4 worm cellular contexts compared by ENCODE assay signal in the genomic region with DNA sequence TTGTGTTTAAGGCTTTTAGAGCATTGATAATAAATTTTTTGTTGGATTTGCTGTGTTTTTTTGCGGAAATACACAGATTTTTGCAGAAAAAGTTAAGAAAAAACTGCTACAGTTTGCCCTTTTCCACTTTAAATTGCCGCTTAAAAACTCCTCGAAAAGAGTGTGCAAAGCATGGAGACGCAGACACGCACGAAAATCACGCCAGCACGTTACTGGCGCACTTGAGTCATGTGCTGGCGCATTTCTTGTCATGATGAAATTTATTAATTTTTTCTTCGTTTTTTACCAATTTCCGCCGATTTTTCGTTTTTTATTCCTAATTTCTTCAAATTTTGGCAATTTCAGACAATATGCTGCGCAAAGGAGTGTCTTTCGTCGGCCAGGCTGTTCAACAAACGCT.
A peak's percentile ranks its signal among the peaks of the same experiment; 100 is the strongest.
TF ChIP-seq lines count a peak whose summit lies in the region.

A gene (plus strand): TSS at position 346 of the 400 bp plus-strand sequence.

TF ChIP-seq in whole organism, L2 larva, 48 proteins besides CTCF, POLR2A, EP300 and RAD21 (continued from another document):
- TF ChIP-seq blmp-1 (tag; optimal IDR thresholded peaks at IDR 0.05; lab: Kevin White, UChicago; ENCODE audit: insufficient read depth) = peak; percentile 74
- peak; percentile 85 for TF ChIP-seq nhr-10 (tag; optimal IDR thresholded peaks at IDR 0.05; lab: Kevin White, UChicago)
- TF ChIP-seq egl-27 (tag; optimal IDR thresholded peaks at IDR 0.05; lab: Kevin White, UChicago) = peak; percentile 93
- peak; percentile 77 for TF ChIP-seq R02D3.7 (tag; optimal IDR thresholded peaks at IDR 0.05; lab: Kevin White, UChicago)
- peak; percentile 48 for TF ChIP-seq aly-2 (tag; optimal IDR thresholded peaks at IDR 0.05; lab: Kevin White, UChicago)
- peak; percentile 98 for TF ChIP-seq gmeb-1 (tag; optimal IDR thresholded peaks at IDR 0.05; lab: Kevin White, UChicago)
- peak; percentile 58 for TF ChIP-seq unc-62 (GFP tag; optimal IDR thresholded peaks at IDR 0.05; lab: Kevin White, UChicago)
- TF ChIP-seq fos-1 (tag; optimal IDR thresholded peaks at IDR 0.05; lab: Kevin White, UChicago) = peak; percentile 70
- peak; percentile 96 for TF ChIP-seq crh-2 (tag; optimal IDR thresholded peaks at IDR 0.05; lab: Kevin White, UChicago)
- peak; percentile 35 for TF ChIP-seq dmd-4 (tag; optimal IDR thresholded peaks at IDR 0.05; lab: Kevin White, UChicago)
- TF ChIP-seq nhr-6 (tag; optimal IDR thresholded peaks at IDR 0.05; lab: Kevin White, UChicago) = peak; percentile 86
- no peak for TF ChIP-seq mbf-1 (tag; optimal IDR thresholded peaks at IDR 0.05; lab: Kevin White, UChicago)
- peak; percentile 65 for TF ChIP-seq ZK546.5 (tag; optimal IDR thresholded peaks at IDR 0.05; lab: Kevin White, UChicago)
- TF ChIP-seq sma-3 (GFP tag; optimal IDR thresholded peaks at IDR 0.05; lab: Kevin White, UChicago) = peak; percentile 95
- TF ChIP-seq C34F6.9 (tag; optimal IDR thresholded peaks at IDR 0.05; lab: Kevin White, UChicago) = peak; percentile 97
- TF ChIP-seq snpc-4 (tag; optimal IDR thresholded peaks at IDR 0.05; lab: Kevin White, UChicago) = peak; percentile 71
- peak in 1 of 2 experiments; percentile 73 for TF ChIP-seq mdl-1 (tag; optimal IDR thresholded peaks at IDR 0.05; lab: Kevin White, UChicago)
- peak; percentile 97 for TF ChIP-seq lsy-2 (tag; optimal IDR thresholded peaks at IDR 0.05; lab: Kevin White, UChicago)
- no peak for TF ChIP-seq nhr-23 (tag; optimal IDR thresholded peaks at IDR 0.05; lab: Kevin White, UChicago)
- TF ChIP-seq nhr-21 (tag; optimal IDR thresholded peaks at IDR 0.05; lab: Kevin White, UChicago) = peak; percentile 96
- TF ChIP-seq Y55F3AM.14 (GFP tag; optimal IDR thresholded peaks at IDR 0.05; lab: Kevin White, UChicago) = peak; percentile 80
- 0 out of 2 replicates have a peak, but pooled peaks have one; percentile 42 for TF ChIP-seq ztf-1 (GFP tag; conservative IDR thresholded peaks at IDR 0.05; lab: Robert Waterston, UW)
- no peak for TF ChIP-seq peb-1 (tag; optimal IDR thresholded peaks at IDR 0.05; lab: Kevin White, UChicago)
- peak; percentile 96 for TF ChIP-seq mab-5 (tag; optimal IDR thresholded peaks at IDR 0.05; lab: Kevin White, UChicago)
- peak; percentile 97 for TF ChIP-seq nhr-25 (tag; optimal IDR thresholded peaks at IDR 0.05; lab: Kevin White, UChicago)
- TF ChIP-seq sma-9 (GFP tag; optimal IDR thresholded peaks at IDR 0.05; lab: Kevin White, UChicago) = peak; percentile 97
- no peak for TF ChIP-seq sma-9 (tag; optimal IDR thresholded peaks at IDR 0.05; lab: Kevin White, UChicago)
TF ChIP-seq in whole organism, L2 larva: peak in this region for 37.

TF ChIP-seq in whole organism, L4 larva, 104 proteins besides CTCF, POLR2A, EP300 and RAD21 (continued from another document and continues in another):
- TF ChIP-seq mes-2 (tag; optimal IDR thresholded peaks at IDR 0.05; lab: Kevin White, UChicago; ENCODE audit: poor library complexity, severe bottlenecking) = peak; percentile 95
- peak; percentile 93 for TF ChIP-seq zfp-3 (GFP tag; conservative IDR thresholded peaks at IDR 0.05; lab: Robert Waterston, UW)
- TF ChIP-seq ceh-32 (tag; optimal IDR thresholded peaks at IDR 0.05; lab: Kevin White, UChicago; ENCODE audit: poor library complexity) = no peak
- peak; percentile 85 for TF ChIP-seq hlh-30 (tag; optimal IDR thresholded peaks at IDR 0.05; lab: Kevin White, UChicago; ENCODE audit: insufficient read depth)
- no peak for TF ChIP-seq fos-1 (tag; optimal IDR thresholded peaks at IDR 0.05; lab: Kevin White, UChicago)
- TF ChIP-seq ces-1 (GFP tag; optimal IDR thresholded peaks at IDR 0.05; lab: Kevin White, UChicago) = no peak
- TF ChIP-seq zip-11 (GFP tag; IDR thresholded peaks at IDR 0.05; lab: Robert Waterston, UW) = no peak
- peak; percentile 35; the same call in 1 of the 2 replicates for TF ChIP-seq dmd-8 (GFP tag; IDR thresholded peaks at IDR 0.05; lab: Robert Waterston, UW)
- no peak for TF ChIP-seq lim-7 (GFP tag; IDR thresholded peaks at IDR 0.05; lab: Robert Waterston, UW)
- TF ChIP-seq skn-1 (tag; optimal IDR thresholded peaks at IDR 0.05; lab: Kevin White, UChicago) = no peak
- no peak for TF ChIP-seq nhr-41 (GFP tag; IDR thresholded peaks at IDR 0.05; lab: Robert Waterston, UW)
- TF ChIP-seq tra-1 (GFP tag; IDR thresholded peaks at IDR 0.05; lab: Robert Waterston, UW) = peak; percentile 92
- peak; percentile 84 for TF ChIP-seq egl-43 (GFP tag; IDR thresholded peaks at IDR 0.05; lab: Robert Waterston, UW)
- TF ChIP-seq saeg-2 (GFP tag; IDR thresholded peaks at IDR 0.05; lab: Robert Waterston, UW) = peak; percentile 88
- TF ChIP-seq dpl-1 (GFP tag; optimal IDR thresholded peaks at IDR 0.05; lab: Kevin White, UChicago) = peak; percentile 97
- TF ChIP-seq pha-4 (GFP tag; IDR thresholded peaks at IDR 0.05; lab: Robert Waterston, UW) = peak; percentile 93
- TF ChIP-seq pha-4 (tag; optimal IDR thresholded peaks at IDR 0.05; lab: Kevin White, UChicago) = peak; percentile 40
- TF ChIP-seq rbr-2 (tag; optimal IDR thresholded peaks at IDR 0.05; lab: Kevin White, UChicago) = peak; percentile 91
- TF ChIP-seq F37D6.2 (tag; optimal IDR thresholded peaks at IDR 0.05; lab: Kevin White, UChicago) = peak; percentile 92
- peak in 1 of 2 experiments; percentile 82 for TF ChIP-seq daf-16 (GFP tag; optimal IDR thresholded peaks at IDR 0.05; lab: Kevin White, UChicago)
- TF ChIP-seq daf-16 (tag; optimal IDR thresholded peaks at IDR 0.05; lab: Kevin White, UChicago) = peak; percentile 35
- peak; percentile 55 for TF ChIP-seq zfp-2 (tag; optimal IDR thresholded peaks at IDR 0.05; lab: Kevin White, UChicago)
- TF ChIP-seq daf-19 (GFP tag; conservative IDR thresholded peaks at IDR 0.05; lab: Robert Waterston, UW) = peak; percentile 72; the same call in 1 of the 2 replicates
- peak; percentile 85 for TF ChIP-seq nhr-11 (tag; optimal IDR thresholded peaks at IDR 0.05; lab: Kevin White, UChicago)
- TF ChIP-seq lin-13 (GFP tag; optimal IDR thresholded peaks at IDR 0.05; lab: Kevin White, UChicago) = peak; percentile 91
- TF ChIP-seq F10B5.3 (tag; optimal IDR thresholded peaks at IDR 0.05; lab: Kevin White, UChicago) = peak; percentile 86
- no peak for TF ChIP-seq ceh-44 (GFP tag; IDR thresholded peaks at IDR 0.05; lab: Robert Waterston, UW)
- TF ChIP-seq ztf-7 (tag; optimal IDR thresholded peaks at IDR 0.05; lab: Kevin White, UChicago) = peak; percentile 92
- TF ChIP-seq nhr-111 (GFP tag; optimal IDR thresholded peaks at IDR 0.05; lab: Kevin White, UChicago) = no peak
- TF ChIP-seq Y5F2A.4 (GFP tag; optimal IDR thresholded peaks at IDR 0.05; lab: Kevin White, UChicago) = peak; percentile 71
- peak; percentile 95 for TF ChIP-seq dmd-9 (GFP tag; IDR thresholded peaks at IDR 0.05; lab: Robert Waterston, UW)
- TF ChIP-seq lin-29 (GFP tag; IDR thresholded peaks at IDR 0.05; lab: Robert Waterston, UW) = peak; percentile 91
- TF ChIP-seq gei-8 (GFP tag; optimal IDR thresholded peaks at IDR 0.05; lab: Kevin White, UChicago) = peak; percentile 55

TF ChIP-seq in whole organism, late embryonic, 69 proteins besides CTCF, POLR2A, EP300 and RAD21 (continued from another document):
- TF ChIP-seq rnt-1 (tag; optimal IDR thresholded peaks at IDR 0.05; lab: Kevin White, UChicago) = peak; percentile 63
- TF ChIP-seq ceh-18 (tag; optimal IDR thresholded peaks at IDR 0.05; lab: Kevin White, UChicago) = peak; percentile 15
- TF ChIP-seq fkh-6 (tag; optimal IDR thresholded peaks at IDR 0.05; lab: Kevin White, UChicago) = peak; percentile 7
- TF ChIP-seq che-1 (tag; optimal IDR thresholded peaks at IDR 0.05; lab: Kevin White, UChicago) = no peak
- TF ChIP-seq sox-4 (tag; optimal IDR thresholded peaks at IDR 0.05; lab: Kevin White, UChicago) = peak; percentile 39
- TF ChIP-seq unc-55 (GFP tag; optimal IDR thresholded peaks at IDR 0.05; lab: Kevin White, UChicago) = no peak
- peak; percentile 37 for TF ChIP-seq unc-86 (tag; optimal IDR thresholded peaks at IDR 0.05; lab: Kevin White, UChicago)
- peak; percentile 7 for TF ChIP-seq madf-2 (tag; optimal IDR thresholded peaks at IDR 0.05; lab: Kevin White, UChicago)
- peak; percentile 51 for TF ChIP-seq elt-2 (tag; optimal IDR thresholded peaks at IDR 0.05; lab: Kevin White, UChicago)
- peak; percentile 87 for TF ChIP-seq nfya-1 (tag; optimal IDR thresholded peaks at IDR 0.05; lab: Kevin White, UChicago)
- TF ChIP-seq ets-4 (tag; optimal IDR thresholded peaks at IDR 0.05; lab: Kevin White, UChicago) = peak; percentile 18
- TF ChIP-seq hlh-13 (GFP tag; optimal IDR thresholded peaks at IDR 0.05; lab: Kevin White, UChicago) = peak; percentile 11
- peak; percentile 70 for TF ChIP-seq tbx-2 (tag; optimal IDR thresholded peaks at IDR 0.05; lab: Kevin White, UChicago)
- TF ChIP-seq C08G9.2 (tag; optimal IDR thresholded peaks at IDR 0.05; lab: Kevin White, UChicago) = peak; percentile 51
- TF ChIP-seq unc-42 (tag; optimal IDR thresholded peaks at IDR 0.05; lab: Kevin White, UChicago) = peak; percentile 89
- TF ChIP-seq ceh-34 (tag; optimal IDR thresholded peaks at IDR 0.05; lab: Kevin White, UChicago) = peak; percentile 33
- peak; percentile 41 for TF ChIP-seq ceh-14 (tag; optimal IDR thresholded peaks at IDR 0.05; lab: Kevin White, UChicago)
- peak; percentile 81 for TF ChIP-seq ceh-30 (tag; optimal IDR thresholded peaks at IDR 0.05; lab: Kevin White, UChicago)

TF ChIP-seq in whole organism, mixed stage, embryonic, 35 proteins besides CTCF, POLR2A, EP300 and RAD21 (continued from another document):
- TF ChIP-seq ces-1 (GFP tag; optimal IDR thresholded peaks at IDR 0.05; lab: Kevin White, UChicago) (peak; percentile 92), pha-4 (tag; optimal IDR thresholded peaks at IDR 0.05; lab: Kevin White, UChicago) (peak; percentile 90), drap-1 (GFP tag; optimal IDR thresholded peaks at IDR 0.05; lab: Kevin White, UChicago) (peak; percentile 39), ztf-11 (tag; optimal IDR thresholded peaks at IDR 0.05; lab: Kevin White, UChicago) (no peak), cnd-1 (tag; optimal IDR thresholded peaks at IDR 0.05; lab: Kevin White, UChicago) (peak; percentile 56), mep-1 (tag; optimal IDR thresholded peaks at IDR 0.05; lab: Kevin White, UChicago) (peak; percentile 90), tbx-8 (GFP tag; optimal IDR thresholded peaks at IDR 0.05; lab: Kevin White, UChicago) (peak; percentile 37)
TF ChIP-seq in whole organism, mixed stage, embryonic: peak in this region for 18.
